Worm (Caenorhabditis elegans) whole organism, early embryonic: ENCODE measurements around the gene T04G9.6.

Source experiments
- F13C5.2 ChIP-seq: sonication (generic microtip); optimal IDR thresholded peaks from 2 replicates; lab custom pipeline; 2017; ENCODE audit warnings: mild to moderate bottlenecking, missing genetic modification characterization, inconsistent platforms, missing compliant biosample characterization
- aly-1 ChIP-seq: sonication (generic microtip); optimal IDR thresholded peaks from 2 replicates; lab custom pipeline; 2016; ENCODE audit warnings: missing genetic modification characterization, missing compliant biosample characterization
- ama-1 ChIP-seq: fragments of 150-350 bp; optimal IDR thresholded peaks from 2 replicates; lab custom pipeline; 2014
- ets-7 ChIP-seq: sonication (generic microtip); optimal IDR thresholded peaks from 2 replicates; lab custom pipeline; 2016; ENCODE audit warnings: missing genotype, missing genetic modification characterization, missing compliant biosample characterization
- hnd-1 ChIP-seq: sonication (generic microtip); optimal IDR thresholded peaks from 2 replicates; lab custom pipeline; 2016; ENCODE audit warnings: missing genetic modification characterization, missing compliant biosample characterization

DNA sequence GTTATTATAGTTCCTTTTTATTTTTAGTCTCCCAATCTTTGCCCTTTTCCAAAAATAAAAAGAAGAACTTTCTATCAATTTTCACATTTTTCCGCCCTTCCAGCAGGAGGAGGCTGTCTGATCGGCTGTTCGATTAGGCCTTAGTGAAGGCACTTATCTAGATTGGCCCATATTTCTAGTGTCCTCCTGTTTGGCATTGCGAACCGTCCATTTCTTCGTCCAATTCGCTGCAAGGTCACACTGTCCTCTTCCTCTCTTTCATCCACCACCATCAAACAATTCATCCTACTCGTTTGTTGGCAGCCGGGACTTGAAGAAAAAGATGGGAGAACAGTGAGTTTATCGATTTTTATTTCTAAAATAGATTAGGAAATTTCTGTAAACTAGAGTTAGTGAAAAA, 12.6 kb downstream of the T04G9.6 start, which contains the start of gene T04G9.4:
- TF ChIP-seq F13C5.2 (tag; lab: Kevin White, UChicago) (no peak), ama-1 (lab: Kevin White, UChicago) (no peak), hnd-1 (tag; lab: Kevin White, UChicago) (no peak), ets-7 (tag; lab: Kevin White, UChicago) (no peak), aly-1 (tag; lab: Kevin White, UChicago) (no peak)
